Worm (Caenorhabditis elegans) whole organism, mixed stage, embryonic: ENCODE measurements around the gene T09A12.1.

ENCODE experiments used
- bed-3 ChIP-seq: fragments of 200-800 bp; sonication (Bioruptor generic); optimal IDR thresholded peaks from 3 replicates; lab custom pipeline; 2018; ENCODE audit warnings: mild to moderate bottlenecking, missing genetic modification characterization, moderate library complexity, missing compliant biosample characterization
- blmp-1 ChIP-seq: fragments of 150-350 bp; optimal IDR thresholded peaks from 2 replicates; lab custom pipeline; 2014; ENCODE audit warnings: missing biosample characterization, missing genetic modification characterization
- ceh-39 ChIP-seq: fragments of 150-350 bp; optimal IDR thresholded peaks from 2 replicates; lab custom pipeline; 2014; ENCODE audit warnings: missing biosample characterization, missing genetic modification characterization
- ceh-43 ChIP-seq: fragments of 200-800 bp; sonication (Bioruptor generic); optimal IDR thresholded peaks from 2 replicates; lab custom pipeline; 2018; ENCODE audit warnings: mild to moderate bottlenecking, missing genetic modification characterization, moderate library complexity, missing compliant biosample characterization
- elt-3 ChIP-seq: fragments of 150-350 bp; optimal IDR thresholded peaks from 2 replicates; lab custom pipeline; 2014; ENCODE audit warnings: missing biosample characterization, missing genetic modification characterization
- flh-1 ChIP-seq: fragments of 200-800 bp; sonication (Bioruptor generic); optimal IDR thresholded peaks from 2 replicates; lab custom pipeline; 2018; ENCODE audit warnings: mild to moderate bottlenecking, missing genetic modification characterization, moderate library complexity, missing compliant biosample characterization
- nhr-12 ChIP-seq: fragments of 150-350 bp; optimal IDR thresholded peaks from 2 replicates; lab custom pipeline; 2014; ENCODE audit warnings: missing biosample characterization, missing genetic modification characterization
- nhr-237 ChIP-seq: fragments of 150-350 bp; optimal IDR thresholded peaks from 2 replicates; lab custom pipeline; 2014; ENCODE audit warnings: missing biosample characterization, missing genetic modification characterization
- nhr-28 ChIP-seq: fragments of 150-350 bp; optimal IDR thresholded peaks from 2 replicates; lab custom pipeline; 2014; ENCODE audit warnings: missing biosample characterization, missing genetic modification characterization
- nhr-76 ChIP-seq: sonication (generic microtip); optimal IDR thresholded peaks from 2 replicates; lab custom pipeline; 2017; ENCODE audit warnings: missing biosample characterization, missing genetic modification characterization
- pha-4 ChIP-seq: fragments of 150-350 bp; optimal IDR thresholded peaks from 2 replicates; lab custom pipeline; 2018; ENCODE audit warnings: missing biosample characterization, missing genetic modification reagents, missing genetic modification characterization
- snpc-4 ChIP-seq: fragments of 150-350 bp; optimal IDR thresholded peaks from 2 replicates; lab custom pipeline; 2014; ENCODE audit warnings: missing biosample characterization, missing genetic modification characterization
- unc-62 ChIP-seq: fragments of 150-350 bp; optimal IDR thresholded peaks from 2 replicates; lab custom pipeline; 2014; ENCODE audit warnings: missing biosample characterization, missing genetic modification reagents, missing genetic modification characterization
- zip-8 ChIP-seq: fragments of 150-350 bp; optimal IDR thresholded peaks from 2 replicates; lab custom pipeline; 2014; ENCODE audit warnings: missing biosample characterization, missing genetic modification characterization

ce11 chrIV:8244112-8244511 is at the start of gene T09A12.1:
- TF ChIP-seq nhr-76 (tag; lab: Kevin White, UChicago) (no peak), elt-3 (no peak), unc-62 (no peak), snpc-4 (tag; lab: Kevin White, UChicago) (no peak), nhr-237 (tag; lab: Kevin White, UChicago) (no peak), pha-4 (tag; lab: Kevin White, UChicago) (no peak), flh-1 (GFP tag; lab: Kevin White, UChicago) (no peak), ceh-39 (tag; lab: Kevin White, UChicago) (no peak), zip-8 (tag; lab: Kevin White, UChicago) (no peak), bed-3 (no peak), nhr-12 (tag; lab: Kevin White, UChicago) (no peak), blmp-1 (no peak), nhr-28 (tag; lab: Kevin White, UChicago) (no peak), ceh-43 (GFP tag; lab: Kevin White, UChicago) (no peak)
